Fruit fly (Drosophila melanogaster) whole organism, embryonic: Measurements from ENCODE around the gene CG2875.

Source experiments
- CG10321 ChIP-seq: fragments of 200-800 bp; sonication (Bioruptor generic); IDR thresholded peaks from 2 replicates; pipeline ENCODE4 v1.3.6; 2022; ENCODE audit warnings: missing biosample characterization, missing genetic modification characterization
- CG10565 ChIP-seq: fragments of 200-800 bp; sonication (Bioruptor generic); optimal IDR thresholded peaks from 3 replicates; lab custom pipeline; 2016; ENCODE audit warnings: missing biosample characterization, mild to moderate bottlenecking, missing genetic modification characterization
- CG11560 ChIP-seq: fragments of 200-800 bp; sonication (Bioruptor generic); IDR thresholded peaks from 3 replicates; pipeline ENCODE4 v1.3.6; 2022; ENCODE audit warnings: missing biosample characterization, missing genetic modification characterization
- CG1233 ChIP-seq: fragments of 200-800 bp; sonication (Bioruptor generic); optimal IDR thresholded peaks from 4 replicates; lab custom pipeline; 2018; ENCODE audit warnings: missing biosample characterization, mild to moderate bottlenecking, missing genetic modification characterization
- CG15073 ChIP-seq: fragments of 200-800 bp; sonication (Bioruptor generic); optimal IDR thresholded peaks from 2 replicates; lab custom pipeline; 2016; ENCODE audit warnings: missing biosample characterization, missing genetic modification characterization
- CG17328 ChIP-seq: fragments of 200-800 bp; sonication (Bioruptor generic); IDR thresholded peaks from 2 replicates; pipeline ENCODE4 v1.3.6; 2022; ENCODE audit warnings: missing biosample characterization, missing genetic modification characterization
- CG17612 ChIP-seq: fragments of 200-800 bp; sonication (Bioruptor generic); IDR thresholded peaks from 2 replicates; pipeline ENCODE4 v1.3.6; 2022; ENCODE audit warnings: missing biosample characterization, missing genetic modification characterization
- CG18476 ChIP-seq: fragments of 200-800 bp; sonication (Bioruptor generic); optimal IDR thresholded peaks from 2 replicates; lab custom pipeline; 2016; ENCODE audit warnings: missing biosample characterization, mild to moderate bottlenecking, missing genetic modification characterization
- CG2889 ChIP-seq: fragments of 200-800 bp; sonication (Bioruptor generic); IDR thresholded peaks from 3 replicates; pipeline ENCODE4 v1.3.6; 2022; ENCODE audit warnings: missing biosample characterization, missing genetic modification characterization
- CG32772 ChIP-seq: fragments of 200-800 bp; sonication (Bioruptor generic); IDR thresholded peaks from 2 replicates; pipeline ENCODE4 v1.3.6; 2022; ENCODE audit warnings: missing biosample characterization, missing genetic modification characterization
- CG6654 ChIP-seq: fragments of 200-800 bp; sonication (Bioruptor generic); optimal IDR thresholded peaks from 2 replicates; lab custom pipeline; 2017; ENCODE audit warnings: missing biosample characterization, mild to moderate bottlenecking, missing genetic modification characterization
- CG6765 ChIP-seq: fragments of 200-800 bp; sonication (Bioruptor generic); optimal IDR thresholded peaks from 3 replicates; lab custom pipeline; 2017; ENCODE audit warnings: missing biosample characterization, mild to moderate bottlenecking, missing genetic modification characterization
- CG8089 ChIP-seq: fragments of 200-800 bp; sonication (Bioruptor generic); optimal IDR thresholded peaks from 3 replicates; lab custom pipeline; 2016; ENCODE audit warnings: missing biosample characterization, missing genetic modification characterization
- CHES-1-like ChIP-seq: fragments of 200-800 bp; sonication (Bioruptor generic); optimal IDR thresholded peaks from 2 replicates; lab custom pipeline; 2016; ENCODE audit warnings: missing biosample characterization, missing genetic modification characterization
- Chrac-16 ChIP-seq: fragments of 200-800 bp; sonication (Bioruptor generic); optimal IDR thresholded peaks from 3 replicates; lab custom pipeline; 2016; ENCODE audit warnings: missing biosample characterization, missing genetic modification characterization
- Dip3 ChIP-seq: fragments of 200-800 bp; sonication (Bioruptor generic); optimal IDR thresholded peaks from 3 replicates; lab custom pipeline; 2016; ENCODE audit warnings: missing biosample characterization, missing genetic modification characterization
- Doc3 ChIP-seq: fragments of 200-800 bp; sonication (Bioruptor generic); IDR thresholded peaks from 3 replicates; pipeline ENCODE4 v1.3.6; 2022; ENCODE audit warnings: missing biosample characterization, missing genetic modification characterization; ENCODE audit not compliant: partially characterized antibody
- Ets65A ChIP-seq: fragments of 200-800 bp; sonication (Bioruptor generic); peaks from one replicate; lab custom pipeline; 2016; ENCODE audit warnings: missing biosample characterization, missing genetic modification characterization
- HmgD ChIP-seq: fragments of 200-800 bp; sonication (Bioruptor generic); optimal IDR thresholded peaks from 3 replicates; lab custom pipeline; 2016; ENCODE audit warnings: missing biosample characterization, missing genetic modification characterization
- Kr ChIP-seq: fragments of 200-800 bp; sonication (Bioruptor generic); optimal IDR thresholded peaks from 2 replicates; lab custom pipeline; 2017; ENCODE audit warnings: missing biosample characterization, mild to moderate bottlenecking, missing genetic modification characterization
- Lim3 ChIP-seq: fragments of 200-800 bp; sonication (Bioruptor generic); IDR thresholded peaks from 2 replicates; pipeline ENCODE4 v1.3.6; 2022; ENCODE audit warnings: missing biosample characterization, missing genetic modification characterization
- MBD-R2 ChIP-seq: fragments of 200-800 bp; sonication (Bioruptor generic); IDR thresholded peaks from 2 replicates; pipeline ENCODE4 v1.3.6; 2022; ENCODE audit warnings: missing biosample characterization, missing genetic modification characterization
- Max ChIP-seq: fragments of 200-800 bp; sonication (Bioruptor generic); optimal IDR thresholded peaks from 2 replicates; lab custom pipeline; 2016; ENCODE audit warnings: missing biosample characterization, mild to moderate bottlenecking, missing genetic modification characterization
- NK7.1 ChIP-seq: fragments of 200-800 bp; sonication (Bioruptor generic); optimal IDR thresholded peaks from 3 replicates; lab custom pipeline; 2016; ENCODE audit warnings: missing biosample characterization, missing genetic modification characterization
- Rfx ChIP-seq: fragments of 200-800 bp; sonication (Bioruptor generic); IDR thresholded peaks from 2 replicates; pipeline ENCODE4 v1.3.6; 2022; ENCODE audit warnings: missing biosample characterization, missing genetic modification characterization
- Side ChIP-seq: fragments of 200-800 bp; sonication (Bioruptor generic); optimal IDR thresholded peaks from 2 replicates; lab custom pipeline; 2016; ENCODE audit warnings: missing biosample characterization, missing genetic modification characterization
- Sry-δ ChIP-seq: fragments of 200-800 bp; sonication (Bioruptor generic); optimal IDR thresholded peaks from 2 replicates; lab custom pipeline; 2016; ENCODE audit warnings: missing biosample characterization, missing genetic modification characterization
- Taf1 ChIP-seq: fragments of 200-800 bp; sonication (Bioruptor generic); IDR thresholded peaks from 2 replicates; pipeline ENCODE4 v1.3.6; 2022; ENCODE audit warnings: missing biosample characterization, missing genetic modification characterization
- Xbp1 ChIP-seq: fragments of 200-800 bp; sonication (Bioruptor generic); optimal IDR thresholded peaks from 3 replicates; lab custom pipeline; 2016; ENCODE audit warnings: missing biosample characterization, mild to moderate bottlenecking, missing genetic modification characterization
- YL-1 ChIP-seq: fragments of 200-800 bp; sonication (Bioruptor generic); optimal IDR thresholded peaks from 3 replicates; lab custom pipeline; 2017; ENCODE audit warnings: missing biosample characterization, mild to moderate bottlenecking, missing genetic modification characterization
- ato ChIP-seq: fragments of 200-800 bp; sonication (Bioruptor generic); IDR thresholded peaks from 2 replicates; pipeline ENCODE4 v1.3.6; 2022; ENCODE audit warnings: missing biosample characterization, missing genetic modification characterization; ENCODE audit not compliant: partially characterized antibody
- bbx ChIP-seq: fragments of 200-800 bp; sonication (Bioruptor generic); IDR thresholded peaks from 2 replicates; pipeline ENCODE4 v1.3.6; 2022; ENCODE audit warnings: missing biosample characterization, missing genetic modification characterization; ENCODE audit not compliant: partially characterized antibody
- btn ChIP-seq: fragments of 200-800 bp; sonication (Bioruptor generic); optimal IDR thresholded peaks from 2 replicates; lab custom pipeline; 2016; ENCODE audit warnings: missing biosample characterization, missing genetic modification characterization
- cad ChIP-seq: fragments of >200 bp; optimal IDR thresholded peaks from 2 replicates; lab custom pipeline; 2017; ENCODE audit warnings: missing biosample characterization, missing genetic modification characterization
- corto ChIP-seq: fragments of 200-800 bp; sonication (Bioruptor generic); optimal IDR thresholded peaks from 2 replicates; lab custom pipeline; 2016; ENCODE audit warnings: missing biosample characterization, mild to moderate bottlenecking, missing genetic modification characterization, moderate library complexity
- dan ChIP-seq: fragments of 200-800 bp; sonication (Bioruptor generic); IDR thresholded peaks from 2 replicates; pipeline ENCODE4 v1.3.6; 2022; ENCODE audit warnings: missing biosample characterization, missing genetic modification characterization
- dpn ChIP-seq, 2 experiments: fragments of 200-800 bp; sonication (Bioruptor generic); optimal IDR thresholded peaks; 3 replicates each; lab custom pipeline; 2016; ENCODE audit warnings: missing biosample characterization in 2 of 2, missing genetic modification characterization in 2 of 2
- ewg ChIP-seq: fragments of 200-800 bp; sonication (Bioruptor generic); optimal IDR thresholded peaks from 3 replicates; lab custom pipeline; 2017; ENCODE audit warnings: mild to moderate bottlenecking, missing biosample characterization, missing genetic modification reagents, missing genetic modification characterization
- grau ChIP-seq: fragments of 200-800 bp; optimal IDR thresholded peaks from 3 replicates; lab custom pipeline; 2019; ENCODE audit warnings: missing biosample characterization, mild to moderate bottlenecking, missing genetic modification characterization, moderate library complexity
- jigr1 ChIP-seq: fragments of 200-800 bp; sonication (Bioruptor generic); IDR thresholded peaks from 3 replicates; pipeline ENCODE4 v1.3.6; 2022; ENCODE audit warnings: missing biosample characterization, missing genetic modification characterization
- jumu ChIP-seq: fragments of 200-800 bp; sonication (Bioruptor generic); optimal IDR thresholded peaks from 3 replicates; lab custom pipeline; 2016; ENCODE audit warnings: missing biosample characterization, missing genetic modification characterization
- luna ChIP-seq: fragments of 200-800 bp; sonication (Bioruptor generic); optimal IDR thresholded peaks from 2 replicates; lab custom pipeline; 2016; ENCODE audit warnings: missing biosample characterization, missing genetic modification characterization
- maf-S ChIP-seq: fragments of 200-800 bp; sonication (Bioruptor generic); optimal IDR thresholded peaks from 2 replicates; lab custom pipeline; 2016; ENCODE audit warnings: missing biosample characterization, missing genetic modification characterization
- oc ChIP-seq: fragments of 200-800 bp; sonication (Bioruptor generic); optimal IDR thresholded peaks from 2 replicates; lab custom pipeline; 2018; ENCODE audit warnings: missing biosample characterization, mild to moderate bottlenecking, missing genetic modification characterization, moderate library complexity
- pros ChIP-seq: fragments of 200-800 bp; sonication (Bioruptor generic); optimal IDR thresholded peaks from 3 replicates; lab custom pipeline; 2019; ENCODE audit warnings: missing biosample characterization, mild to moderate bottlenecking, missing genetic modification characterization, moderate library complexity
- pzg ChIP-seq: fragments of 200-800 bp; sonication (Bioruptor generic); optimal IDR thresholded peaks from 3 replicates; lab custom pipeline; 2018; ENCODE audit warnings: missing biosample characterization, mild to moderate bottlenecking, missing genetic modification characterization, moderate library complexity
- sim ChIP-seq: fragments of 200-800 bp; sonication (Bioruptor generic); IDR thresholded peaks from 2 replicates; pipeline ENCODE4 v1.3.6; 2022; ENCODE audit warnings: missing biosample characterization, missing genetic modification characterization
- ssp ChIP-seq: fragments of 200-800 bp; sonication (Bioruptor generic); IDR thresholded peaks from 2 replicates; pipeline ENCODE4 v1.3.6; 2022; ENCODE audit warnings: missing biosample characterization, missing genetic modification characterization
- trh ChIP-seq: fragments of 200-800 bp; sonication (Bioruptor generic); optimal IDR thresholded peaks from 2 replicates; lab custom pipeline; 2016; ENCODE audit warnings: missing biosample characterization, missing genetic modification characterization
- twi ChIP-seq: fragments of 200-800 bp; optimal IDR thresholded peaks from 2 replicates; lab custom pipeline; 2019; ENCODE audit warnings: missing biosample characterization, mild to moderate bottlenecking, missing genetic modification characterization, moderate library complexity
- unc-4 ChIP-seq: fragments of 200-800 bp; sonication (Bioruptor generic); IDR thresholded peaks from 2 replicates; pipeline ENCODE4 v1.3.6; 2022; ENCODE audit warnings: missing biosample characterization, missing genetic modification characterization; ENCODE audit not compliant: partially characterized antibody
- unpg ChIP-seq: fragments of 200-800 bp; sonication (Bioruptor generic); optimal IDR thresholded peaks from 3 replicates; lab custom pipeline; 2018; ENCODE audit warnings: missing biosample characterization, mild to moderate bottlenecking, missing genetic modification characterization, moderate library complexity
- z ChIP-seq: fragments of 200-800 bp; sonication (Bioruptor generic); IDR thresholded peaks from 3 replicates; pipeline ENCODE4 v1.3.6; 2022; ENCODE audit warnings: missing biosample characterization, missing genetic modification characterization

CG2875 gene

dm6 chrX:3538775-3539174 is 34.6 kb downstream of the CG2875 start (continued):
- TF ChIP-seq z (GFP tag; lab: Robert Waterston, UW) (no peak), CG17328 (peak; percentile 41), Dip3 (GFP tag; lab: Kevin White, UChicago) (peak; percentile 26), Chrac-16 (GFP tag; lab: Kevin White, UChicago) (peak; percentile 19), Kr (GFP tag; lab: Kevin White, UChicago) (no peak), jigr1 (GFP tag; lab: Robert Waterston, UW) (no peak), Taf1 (GFP tag; lab: Robert Waterston, UW) (no peak), Doc3 (GFP tag; lab: Robert Waterston, UW) (no peak), HmgD (GFP tag; lab: Kevin White, UChicago) (no peak), ssp (GFP tag; lab: Robert Waterston, UW) (peak; percentile 33; the same call in 1 of the 2 replicates), Side (GFP tag; lab: Kevin White, UChicago) (no peak), dpn (GFP tag; optimal IDR thresholded peaks at IDR 0.05; lab: Kevin White, UChicago) (peak; percentile 14 to 43), Sry-δ (GFP tag; lab: Kevin White, UChicago) (no peak), CG2889 (no peak; the same call in 2 of the 3 replicates), Ets65A (peak; percentile 65), CG10321 (GFP tag; lab: Robert Waterston, UW) (no peak), CHES-1-like (GFP tag; lab: Kevin White, UChicago) (peak; percentile 17), unc-4 (no peak), Lim3 (GFP tag; lab: Robert Waterston, UW) (no peak), bbx (GFP tag; lab: Robert Waterston, UW) (no peak), ewg (no peak), CG8089 (GFP tag; lab: Kevin White, UChicago) (no peak), corto (GFP tag; lab: Kevin White, UChicago) (no peak), unpg (GFP tag; lab: Kevin White, UChicago) (no peak), Rfx (GFP tag; lab: Robert Waterston, UW) (no peak), dan (no peak), btn (no peak), CG1233 (GFP tag; lab: Kevin White, UChicago) (no peak), maf-S (peak; percentile 51), cad (GFP tag; lab: Kevin White, UChicago) (no peak), CG6765 (GFP tag; lab: Kevin White, UChicago) (no peak), CG32772 (GFP tag; lab: Robert Waterston, UW) (0 out of 2 replicates have a peak, but pooled peaks have one; percentile 7), CG10565 (GFP tag; lab: Kevin White, UChicago) (no peak), CG17612 (GFP tag; lab: Robert Waterston, UW) (no peak), jumu (GFP tag; lab: Kevin White, UChicago) (no peak), twi (tag; lab: Kevin White, UChicago) (no peak), ato (GFP tag; lab: Robert Waterston, UW) (no peak), pzg (GFP tag; lab: Kevin White, UChicago) (no peak), CG6654 (GFP tag; lab: Kevin White, UChicago) (no peak), trh (no peak), grau (tag; lab: Kevin White, UChicago) (peak; percentile 20), oc (tag; lab: Kevin White, UChicago) (no peak), Max (no peak), NK7.1 (GFP tag; lab: Kevin White, UChicago) (no peak), sim (GFP tag; lab: Robert Waterston, UW) (no peak), Xbp1 (peak; percentile 48), CG15073 (GFP tag; lab: Kevin White, UChicago) (no peak), CG11560 (tag; lab: Robert Waterston, UW) (no peak), MBD-R2 (GFP tag; lab: Robert Waterston, UW) (no peak), YL-1 (GFP tag; lab: Kevin White, UChicago) (no peak), luna (GFP tag; lab: Kevin White, UChicago) (no peak), CG18476 (no peak), pros (GFP tag; lab: Kevin White, UChicago) (no peak)
